Worm (Caenorhabditis elegans): Measurements from ENCODE around the gene srj-33.

- TF ChIP-seq elt-2 (tag; optimal IDR thresholded peaks at IDR 0.05) (no peak), aly-2 (tag; optimal IDR thresholded peaks at IDR 0.05) (no peak), R02D3.7 (tag; optimal IDR thresholded peaks at IDR 0.05) (no peak)
These were observed at the start of gene srj-33 for ce11 chrV:9937435-9937834.

Data from whole organism, L3 larva.